Fruit fly (Drosophila melanogaster) whole organism, embryonic: ENCODE measurements around the gene CG32087.

Experiments
- ATbp ChIP-seq: fragments of 200-800 bp; sonication (Bioruptor generic); optimal IDR thresholded peaks from 2 replicates; lab custom pipeline; 2017; ENCODE audit warnings: missing biosample characterization, mild to moderate bottlenecking, missing genetic modification characterization, missing genetic modification reagents
- Atf6 ChIP-seq: fragments of 200-800 bp; sonication (Bioruptor generic); IDR thresholded peaks from 2 replicates; pipeline ENCODE4 v1.3.6; 2022; ENCODE audit warnings: missing biosample characterization, missing genetic modification characterization
- CG10431 ChIP-seq: fragments of 200-800 bp; sonication (Bioruptor generic); optimal IDR thresholded peaks from 3 replicates; lab custom pipeline; 2018; ENCODE audit warnings: missing biosample characterization, mild to moderate bottlenecking, missing genetic modification characterization
- CG10543 ChIP-seq: fragments of 200-800 bp; sonication (Bioruptor generic); optimal IDR thresholded peaks from 3 replicates; lab custom pipeline; 2017; ENCODE audit warnings: missing biosample characterization, mild to moderate bottlenecking, missing genetic modification characterization, moderate library complexity
- CG13296 ChIP-seq: fragments of 200-800 bp; sonication (Bioruptor generic); optimal IDR thresholded peaks from 3 replicates; lab custom pipeline; 2018; ENCODE audit warnings: missing biosample characterization, mild to moderate bottlenecking, missing genetic modification characterization
- CG13424 ChIP-seq: fragments of 200-800 bp; sonication (Bioruptor generic); optimal IDR thresholded peaks from 2 replicates; lab custom pipeline; 2019; ENCODE audit warnings: missing biosample characterization, mild to moderate bottlenecking, missing genetic modification characterization, moderate library complexity
- CG14050 ChIP-seq: fragments of 200-800 bp; sonication (Bioruptor generic); IDR thresholded peaks from 3 replicates; pipeline ENCODE4 v1.3.6; 2022; ENCODE audit warnings: missing biosample characterization, missing genetic modification characterization
- CG15011 ChIP-seq: fragments of 200-800 bp; sonication (Bioruptor generic); optimal IDR thresholded peaks from 3 replicates; lab custom pipeline; 2018; ENCODE audit warnings: missing biosample characterization, mild to moderate bottlenecking, missing genetic modification characterization
- CG1529 ChIP-seq: fragments of 200-800 bp; sonication (Bioruptor generic); optimal IDR thresholded peaks from 3 replicates; lab custom pipeline; 2018; ENCODE audit warnings: missing biosample characterization, missing genetic modification characterization
- CG18599 ChIP-seq: fragments of 200-800 bp; sonication (Bioruptor generic); optimal IDR thresholded peaks from 3 replicates; lab custom pipeline; 2017; ENCODE audit warnings: missing biosample characterization, missing genetic modification characterization, mild to moderate bottlenecking, moderate library complexity, missing genetic modification reagents
- CG2120 ChIP-seq: fragments of 200-800 bp; sonication (Bioruptor generic); optimal IDR thresholded peaks from 3 replicates; lab custom pipeline; 2016; ENCODE audit warnings: missing biosample characterization, missing genetic modification characterization
- CG2678 ChIP-seq: fragments of 200-800 bp; sonication (Bioruptor generic); optimal IDR thresholded peaks from 3 replicates; lab custom pipeline; 2019; ENCODE audit warnings: missing biosample characterization, mild to moderate bottlenecking, missing genetic modification characterization, moderate library complexity
- CG30403 ChIP-seq: fragments of 200-800 bp; sonication (Bioruptor generic); optimal IDR thresholded peaks from 3 replicates; lab custom pipeline; 2016; ENCODE audit warnings: missing biosample characterization, missing genetic modification characterization
- CG4854 ChIP-seq: fragments of 200-800 bp; sonication (Bioruptor generic); optimal IDR thresholded peaks from 2 replicates; lab custom pipeline; 2016; ENCODE audit warnings: missing biosample characterization, missing genetic modification characterization, inconsistent platforms
- CG5180 ChIP-seq: fragments of 200-800 bp; sonication (Bioruptor generic); optimal IDR thresholded peaks from 3 replicates; lab custom pipeline; 2017; ENCODE audit warnings: missing biosample characterization, missing genetic modification characterization, mild to moderate bottlenecking, moderate library complexity, missing genetic modification reagents
- CG5953 ChIP-seq: fragments of 200-800 bp; sonication (Bioruptor generic); IDR thresholded peaks from 2 replicates; pipeline ENCODE4 v1.3.6; 2022; ENCODE audit warnings: missing biosample characterization, missing genetic modification characterization
- CG7556 ChIP-seq: fragments of 200-800 bp; sonication (Bioruptor generic); optimal IDR thresholded peaks from 2 replicates; lab custom pipeline; 2017; ENCODE audit warnings: missing biosample characterization, mild to moderate bottlenecking, missing genetic modification characterization
- CG8359 ChIP-seq: fragments of 200-800 bp; sonication (Bioruptor generic); optimal IDR thresholded peaks from 2 replicates; lab custom pipeline; 2017; ENCODE audit warnings: missing biosample characterization, mild to moderate bottlenecking, missing genetic modification characterization, borderline replicate concordance
- D19B ChIP-seq: fragments of 200-800 bp; sonication (Bioruptor generic); optimal IDR thresholded peaks from 2 replicates; lab custom pipeline; 2017; ENCODE audit warnings: missing biosample characterization, mild to moderate bottlenecking, missing genetic modification characterization
- Ets65A ChIP-seq: fragments of 200-800 bp; sonication (Bioruptor generic); peaks from one replicate; lab custom pipeline; 2016; ENCODE audit warnings: missing biosample characterization, missing genetic modification characterization
- Hr78 ChIP-seq, 2 experiments: fragments of 200-800 bp in 1 of 2; fragments of >200 bp in 1 of 2; sonication (Bioruptor generic) in 1 of 2; optimal IDR thresholded peaks; 2 replicates each; lab custom pipeline; 2017 to 2019; ENCODE audit warnings: missing biosample characterization in 2 of 2, missing genetic modification characterization in 2 of 2, mild to moderate bottlenecking in 1 of 2, moderate library complexity in 1 of 2
- Nf-YA ChIP-seq: fragments of 200-800 bp; sonication (Bioruptor generic); IDR thresholded peaks from 2 replicates; pipeline ENCODE4 v1.3.6; 2022; ENCODE audit warnings: missing biosample characterization, missing genetic modification characterization
- Nf-YB ChIP-seq: fragments of 200-800 bp; sonication (Bioruptor generic); optimal IDR thresholded peaks from 3 replicates; lab custom pipeline; 2019; ENCODE audit warnings: missing biosample characterization, mild to moderate bottlenecking, missing genetic modification characterization, moderate library complexity
- Pdp1 ChIP-seq, 2 experiments: fragments of 200-800 bp; sonication (Bioruptor generic); optimal IDR thresholded peaks; 3 replicates each; lab custom pipeline; 2016; ENCODE audit warnings: missing biosample characterization in 2 of 2, missing genetic modification characterization in 2 of 2, mild to moderate bottlenecking in 1 of 2, moderate library complexity in 1 of 2
- Stat92E ChIP-seq, 3 experiments: fragments of >200 bp in 2 of 3; fragments of 200-800 bp in 1 of 3; sonication (Bioruptor generic) in 1 of 3; optimal IDR thresholded peaks; 2 replicates each; lab custom pipeline; 2017 to 2019; ENCODE audit warnings: missing biosample characterization in 3 of 3, missing genetic modification characterization in 3 of 3, mild to moderate bottlenecking in 1 of 3, moderate library complexity in 1 of 3
- bbx ChIP-seq: fragments of 200-800 bp; sonication (Bioruptor generic); IDR thresholded peaks from 2 replicates; pipeline ENCODE4 v1.3.6; 2022; ENCODE audit warnings: missing biosample characterization, missing genetic modification characterization; ENCODE audit not compliant: partially characterized antibody
- bcd ChIP-seq: fragments of 200-800 bp; sonication (Bioruptor generic); optimal IDR thresholded peaks from 2 replicates; lab custom pipeline; 2017; ENCODE audit warnings: missing biosample characterization, mild to moderate bottlenecking, missing genetic modification characterization
- chinmo ChIP-seq: fragments of 200-800 bp; sonication (Bioruptor generic); IDR thresholded peaks from 4 replicates; pipeline ENCODE4 v1.3.6; 2022; ENCODE audit warnings: missing biosample characterization, missing genetic modification characterization; ENCODE audit not compliant: partially characterized antibody
- ci ChIP-seq: fragments of 200-800 bp; sonication (Bioruptor generic); IDR thresholded peaks from 3 replicates; pipeline ENCODE4 v1.3.6; 2022; ENCODE audit warnings: missing biosample characterization, missing genetic modification characterization
- crol ChIP-seq: fragments of 200-800 bp; sonication (Bioruptor generic); IDR thresholded peaks from 2 replicates; pipeline ENCODE4 v1.3.6; 2022; ENCODE audit warnings: missing biosample characterization, missing genetic modification characterization
- cwo ChIP-seq: fragments of 200-800 bp; sonication (Bioruptor generic); optimal IDR thresholded peaks from 3 replicates; lab custom pipeline; 2017; ENCODE audit warnings: missing biosample characterization, missing genetic modification characterization, mild to moderate bottlenecking, moderate library complexity, missing genetic modification reagents
- dati ChIP-seq: fragments of 200-800 bp; sonication (Bioruptor generic); IDR thresholded peaks from 2 replicates; pipeline ENCODE4 v1.3.6; 2022; ENCODE audit warnings: missing biosample characterization, missing genetic modification characterization
- exex ChIP-seq: fragments of 200-800 bp; sonication (Bioruptor generic); optimal IDR thresholded peaks from 4 replicates; lab custom pipeline; 2018; ENCODE audit warnings: missing biosample characterization, mild to moderate bottlenecking, missing genetic modification characterization, moderate library complexity
- grau ChIP-seq: fragments of 200-800 bp; optimal IDR thresholded peaks from 3 replicates; lab custom pipeline; 2019; ENCODE audit warnings: missing biosample characterization, mild to moderate bottlenecking, missing genetic modification characterization, moderate library complexity
- grn ChIP-seq: fragments of 200-800 bp; sonication (Bioruptor generic); optimal IDR thresholded peaks from 3 replicates; lab custom pipeline; 2017; ENCODE audit warnings: missing biosample characterization, missing genetic modification characterization
- gsb ChIP-seq: fragments of 200-800 bp; sonication (Bioruptor generic); IDR thresholded peaks from 2 replicates; pipeline ENCODE4 v1.3.6; 2022; ENCODE audit warnings: missing biosample characterization, missing genetic modification characterization
- h ChIP-seq: fragments of >200 bp; optimal IDR thresholded peaks from 2 replicates; lab custom pipeline; 2017
- kni ChIP-seq: fragments of 200-800 bp; sonication (Bioruptor generic); optimal IDR thresholded peaks from 3 replicates; lab custom pipeline; 2017; ENCODE audit warnings: mild to moderate bottlenecking, missing biosample characterization, missing genetic modification reagents, missing genetic modification characterization
- lab ChIP-seq: fragments of 200-800 bp; sonication (Bioruptor generic); optimal IDR thresholded peaks from 3 replicates; lab custom pipeline; 2017; ENCODE audit warnings: missing biosample characterization, missing genetic modification characterization, mild to moderate bottlenecking, moderate library complexity, missing genetic modification reagents
- lola ChIP-seq, 3 experiments: fragments of >200 bp in 2 of 3; fragments of 200-800 bp in 1 of 3; sonication (Bioruptor generic) in 1 of 3; optimal IDR thresholded peaks; 2 replicates each; lab custom pipeline; 2017 to 2019; ENCODE audit warnings: missing biosample characterization in 3 of 3, missing genetic modification characterization in 3 of 3, mild to moderate bottlenecking in 1 of 3, moderate library complexity in 1 of 3
- pzg ChIP-seq: fragments of 200-800 bp; sonication (Bioruptor generic); optimal IDR thresholded peaks from 3 replicates; lab custom pipeline; 2018; ENCODE audit warnings: missing biosample characterization, mild to moderate bottlenecking, missing genetic modification characterization, moderate library complexity
- sens ChIP-seq: fragments of 200-800 bp; sonication (Bioruptor generic); peaks from one replicate; lab custom pipeline; 2016; ENCODE audit warnings: missing biosample characterization, missing genetic modification characterization
- sens-2 ChIP-seq: fragments of 200-800 bp; sonication (Bioruptor generic); IDR thresholded peaks from 2 replicates; pipeline ENCODE4 v1.3.6; 2022; ENCODE audit warnings: missing biosample characterization, missing genetic modification characterization
- sqz ChIP-seq: fragments of 200-800 bp; sonication (Bioruptor generic); optimal IDR thresholded peaks from 3 replicates; lab custom pipeline; 2018; ENCODE audit warnings: missing biosample characterization, mild to moderate bottlenecking, missing genetic modification characterization
- sug ChIP-seq: fragments of 200-800 bp; optimal IDR thresholded peaks from 2 replicates; lab custom pipeline; 2019; ENCODE audit warnings: missing biosample characterization, mild to moderate bottlenecking, missing genetic modification characterization, moderate library complexity

The CG32087 gene

dm6 chr3L:11684522-11684851 lies 47.5 kb upstream of the CG32087 start:
- TF ChIP-seq CG15011 (GFP tag; lab: Kevin White, UChicago) (no peak), Hr78 (GFP tag; optimal IDR thresholded peaks at IDR 0.05; lab: Kevin White, UChicago) (peak in 1 of 2 experiments; percentile 43), cwo (peak; percentile 71), Pdp1 (GFP tag; optimal IDR thresholded peaks at IDR 0.05; lab: Kevin White, UChicago) (peak in 1 of 2 experiments; percentile 80), CG14050 (GFP tag; lab: Robert Waterston, UW) (no peak), CG5180 (GFP tag; lab: Kevin White, UChicago) (no peak), chinmo (GFP tag; lab: Robert Waterston, UW) (0 out of 4 replicates have a peak, but pooled peaks have one; percentile 20)

DNA sequence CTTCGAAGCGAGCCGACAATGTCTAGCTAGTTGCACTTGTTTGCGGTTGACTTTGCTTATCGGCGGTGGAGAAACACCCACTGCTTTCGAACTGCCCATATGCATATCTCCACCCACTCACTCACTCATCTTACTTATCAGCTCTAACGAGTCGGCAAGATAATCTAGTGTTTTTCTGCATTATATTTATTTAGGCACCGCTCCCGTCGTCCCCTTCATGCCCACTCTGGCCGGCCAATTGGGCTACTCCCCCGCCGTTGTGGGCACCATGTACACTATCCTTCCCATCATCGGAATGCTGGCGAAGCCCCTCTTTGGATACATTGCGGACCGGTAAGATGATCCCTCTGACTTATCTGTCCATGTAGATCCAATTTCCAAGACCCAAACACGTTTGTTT lies 46.1 kb upstream of the CG32087 start:
- 0 out of 3 replicates have a peak, but pooled peaks have one; percentile 40 for TF ChIP-seq ci (GFP tag; lab: Robert Waterston, UW)
- TF ChIP-seq CG10431 = peak; percentile 74
- peak; percentile 48; the same call in 1 of the 2 replicates for TF ChIP-seq crol (GFP tag; lab: Robert Waterston, UW)
- TF ChIP-seq lola (GFP tag; optimal IDR thresholded peaks at IDR 0.05; lab: Kevin White, UChicago) = no peak
- no peak for TF ChIP-seq dati (GFP tag; lab: Robert Waterston, UW)
- TF ChIP-seq sens (GFP tag; lab: Kevin White, UChicago) = peak; percentile 27
- TF ChIP-seq Ets65A = peak; percentile 82
- no peak for TF ChIP-seq D19B (GFP tag; lab: Kevin White, UChicago)
- TF ChIP-seq gsb (GFP tag; lab: Robert Waterston, UW) = no peak
- peak; percentile 1 for TF ChIP-seq ATbp (GFP tag; lab: Kevin White, UChicago)
- no peak for TF ChIP-seq CG8359 (GFP tag; lab: Kevin White, UChicago)

- TF ChIP-seq CG13424 (tag; lab: Kevin White, UChicago) = no peak
- TF ChIP-seq sug = peak; percentile 41
- TF ChIP-seq h (lab: Kevin White, UChicago) = no peak
- TF ChIP-seq ci (GFP tag; lab: Robert Waterston, UW) = no peak
- no peak for TF ChIP-seq CG4854
- 0 out of 2 replicates have a peak, but pooled peaks have one; percentile 23 for TF ChIP-seq Atf6
- peak; percentile 20 for TF ChIP-seq CG13296 (GFP tag; lab: Kevin White, UChicago)
- no peak for TF ChIP-seq bbx (GFP tag; lab: Robert Waterston, UW)
- TF ChIP-seq CG7556 = no peak
- TF ChIP-seq kni = no peak
- TF ChIP-seq bcd (GFP tag; lab: Kevin White, UChicago) = no peak
- no peak for TF ChIP-seq CG5953 (GFP tag; lab: Robert Waterston, UW)
- TF ChIP-seq CG10543 (GFP tag; lab: Kevin White, UChicago) = peak; percentile 19
- peak; percentile 33 for TF ChIP-seq sqz (GFP tag; lab: Kevin White, UChicago)
- peak; percentile 25 for TF ChIP-seq Nf-YB (GFP tag; lab: Kevin White, UChicago)
- no peak for TF ChIP-seq Nf-YA
- peak; percentile 40 for TF ChIP-seq CG18599 (GFP tag; lab: Kevin White, UChicago)
- no peak for TF ChIP-seq sens-2 (GFP tag; lab: Robert Waterston, UW)
- TF ChIP-seq CG30403 (GFP tag; lab: Kevin White, UChicago) = no peak
- peak; percentile 87 for TF ChIP-seq grn (GFP tag; lab: Kevin White, UChicago)
- no peak for TF ChIP-seq pzg (GFP tag; lab: Kevin White, UChicago)
- peak; percentile 98 for TF ChIP-seq exex (tag; lab: Kevin White, UChicago)
- no peak for TF ChIP-seq CG1529 (GFP tag; lab: Kevin White, UChicago)
- TF ChIP-seq CG2678 = peak; percentile 19
- peak; percentile 28 for TF ChIP-seq lab (GFP tag; lab: Kevin White, UChicago)
- TF ChIP-seq Stat92E (GFP tag; optimal IDR thresholded peaks at IDR 0.05; lab: Kevin White, UChicago) = no peak
- TF ChIP-seq grau (tag; lab: Kevin White, UChicago) = no peak
- TF ChIP-seq CG2120 = no peak
Observed at dm6 chr3L:11689832-11690602, 41.9 kb upstream of the CG32087 start.
